Worm (Caenorhabditis elegans) whole organism, midembryonic: ENCODE data around the gene E04F6.4.

ENCODE experiments used
- flt-1 ChIP-seq: fragments of 200-800 bp; sonication (Bioruptor generic); IDR thresholded peaks from 2 replicates; pipeline ENCODE4 v1.3.6; 2022; ENCODE audit warnings: missing genetic modification characterization, missing compliant biosample characterization
- ref-1 ChIP-seq: fragments of 200-800 bp; sonication (Bioruptor generic); conservative IDR thresholded peaks from 2 replicates; pipeline ENCODE4 v1.3.6; 2022; ENCODE audit warnings: missing genetic modification reagents, missing genetic modification characterization, missing compliant biosample characterization

- TF ChIP-seq ref-1 (GFP tag; lab: Robert Waterston, UW) (no peak), flt-1 (GFP tag; lab: Robert Waterston, UW) (no peak)
These were observed 23.5 kb upstream of the E04F6.4 start, which contains the start of gene mfsd-13.2 for ce11 chrII:7165749-7166148.
